Fruit fly (Drosophila melanogaster) whole organism, prepupa: Measurements from ENCODE around the gene CG6409.

ENCODE experiments used
- Blimp-1 ChIP-seq: fragments of 200-800 bp; sonication (Bioruptor generic); optimal IDR thresholded peaks from 3 replicates; lab custom pipeline; 2017; ENCODE audit warnings: missing biosample characterization, missing genetic modification characterization, mild to moderate bottlenecking, moderate library complexity, missing genetic modification reagents
- CG10631 ChIP-seq: fragments of 200-800 bp; sonication (Bioruptor generic); optimal IDR thresholded peaks from 2 replicates; lab custom pipeline; 2016; ENCODE audit warnings: missing biosample characterization, missing genetic modification characterization
- CG11902 ChIP-seq: fragments of 200-800 bp; sonication (Bioruptor generic); optimal IDR thresholded peaks from 3 replicates; lab custom pipeline; 2016; ENCODE audit warnings: missing biosample characterization, missing genetic modification characterization
- CG15336 ChIP-seq: fragments of 200-800 bp; sonication (Bioruptor generic); IDR thresholded peaks from 2 replicates; pipeline ENCODE4 v1.3.6; 2022; ENCODE audit warnings: missing biosample characterization, missing genetic modification characterization
- CG16779 ChIP-seq: fragments of 200-800 bp; sonication (Bioruptor generic); optimal IDR thresholded peaks from 3 replicates; lab custom pipeline; 2017; ENCODE audit warnings: missing biosample characterization, mild to moderate bottlenecking, missing genetic modification characterization
- CG31627 ChIP-seq: fragments of 200-800 bp; sonication (Bioruptor generic); optimal IDR thresholded peaks from 3 replicates; lab custom pipeline; 2016; ENCODE audit warnings: missing biosample characterization, missing genetic modification characterization
- CG32006 ChIP-seq: fragments of 200-800 bp; sonication (Bioruptor generic); optimal IDR thresholded peaks from 3 replicates; lab custom pipeline; 2017; ENCODE audit warnings: missing biosample characterization, mild to moderate bottlenecking, missing genetic modification characterization
- CG3919 ChIP-seq: fragments of 200-800 bp; sonication (Bioruptor generic); optimal IDR thresholded peaks from 3 replicates; lab custom pipeline; 2016; ENCODE audit warnings: missing biosample characterization, missing genetic modification characterization
- CG4318 ChIP-seq: fragments of 200-800 bp; sonication (Bioruptor generic); optimal IDR thresholded peaks from 3 replicates; lab custom pipeline; 2017; ENCODE audit warnings: missing biosample characterization, mild to moderate bottlenecking, missing genetic modification characterization
- CG6276 ChIP-seq: fragments of 200-800 bp; sonication (Bioruptor generic); optimal IDR thresholded peaks from 2 replicates; lab custom pipeline; 2017; ENCODE audit warnings: missing biosample characterization, mild to moderate bottlenecking, missing genetic modification characterization
- CG6792 ChIP-seq: fragments of 200-800 bp; sonication (Bioruptor generic); optimal IDR thresholded peaks from 3 replicates; lab custom pipeline; 2016; ENCODE audit warnings: missing biosample characterization, missing genetic modification characterization
- CG6808 ChIP-seq: fragments of 200-800 bp; sonication (Bioruptor generic); optimal IDR thresholded peaks from 3 replicates; lab custom pipeline; 2017; ENCODE audit warnings: missing biosample characterization, missing genetic modification characterization, mild to moderate bottlenecking, moderate library complexity, missing genetic modification reagents
- CG7368 ChIP-seq: fragments of 200-800 bp; sonication (Bioruptor generic); optimal IDR thresholded peaks from 3 replicates; lab custom pipeline; 2016; ENCODE audit warnings: missing biosample characterization, missing genetic modification characterization
- CG8119 ChIP-seq: fragments of 200-800 bp; sonication (Bioruptor generic); IDR thresholded peaks from 3 replicates; pipeline ENCODE4 v1.3.6; 2022; ENCODE audit warnings: missing biosample characterization, missing genetic modification characterization
- CG8632 ChIP-seq: fragments of 200-800 bp; sonication (Bioruptor generic); optimal IDR thresholded peaks from 3 replicates; lab custom pipeline; 2016; ENCODE audit warnings: missing biosample characterization, missing genetic modification characterization
- CG9139 ChIP-seq: fragments of 200-800 bp; sonication (Bioruptor generic); optimal IDR thresholded peaks from 3 replicates; lab custom pipeline; 2017; ENCODE audit warnings: missing biosample characterization, mild to moderate bottlenecking, missing genetic modification characterization
- Eip75B ChIP-seq: fragments of 200-800 bp; sonication (Bioruptor generic); optimal IDR thresholded peaks from 3 replicates; lab custom pipeline; 2016; ENCODE audit warnings: missing biosample characterization, missing genetic modification characterization
- Eip93F ChIP-seq: fragments of 200-800 bp; sonication (Bioruptor generic); optimal IDR thresholded peaks from 2 replicates; lab custom pipeline; 2016; ENCODE audit warnings: missing biosample characterization, mild to moderate bottlenecking, missing genetic modification characterization
- Ets96B ChIP-seq: fragments of 200-800 bp; optimal IDR thresholded peaks from 2 replicates; lab custom pipeline; 2019; ENCODE audit warnings: missing biosample characterization, mild to moderate bottlenecking, missing genetic modification characterization, moderate library complexity
- Gug ChIP-seq: fragments of 200-800 bp; sonication (Bioruptor generic); IDR thresholded peaks from 2 replicates; pipeline ENCODE4 v1.3.6; 2022; ENCODE audit warnings: missing biosample characterization, missing genetic modification characterization
- Hr38 ChIP-seq: sonication (Bioruptor generic); optimal IDR thresholded peaks from 2 replicates; lab custom pipeline; 2016; ENCODE audit warnings: missing biosample characterization, missing genetic modification characterization
- Hr39 ChIP-seq: fragments of 200-800 bp; sonication (Bioruptor generic); optimal IDR thresholded peaks from 2 replicates; lab custom pipeline; 2016; ENCODE audit warnings: missing biosample characterization, missing genetic modification characterization
- Hr4 ChIP-seq: fragments of 200-800 bp; sonication (Bioruptor generic); optimal IDR thresholded peaks from 3 replicates; lab custom pipeline; 2016; ENCODE audit warnings: missing biosample characterization, missing genetic modification characterization
- Lpt ChIP-seq: fragments of 200-800 bp; sonication (Bioruptor generic); optimal IDR thresholded peaks from 3 replicates; lab custom pipeline; 2016; ENCODE audit warnings: missing biosample characterization, missing genetic modification characterization
- Met ChIP-seq: fragments of 200-800 bp; sonication (Bioruptor generic); optimal IDR thresholded peaks from 3 replicates; lab custom pipeline; 2016; ENCODE audit warnings: missing biosample characterization, missing genetic modification characterization
- Smox ChIP-seq: fragments of 200-800 bp; sonication (Bioruptor generic); optimal IDR thresholded peaks from 3 replicates; lab custom pipeline; 2016; ENCODE audit warnings: missing biosample characterization, missing genetic modification characterization
- Sox102F ChIP-seq: fragments of 200-800 bp; sonication (Bioruptor generic); optimal IDR thresholded peaks from 2 replicates; lab custom pipeline; 2016; ENCODE audit warnings: missing biosample characterization, mild to moderate bottlenecking, missing genetic modification characterization
- Sox14 ChIP-seq: fragments of 200-800 bp; sonication (Bioruptor generic); optimal IDR thresholded peaks from 3 replicates; lab custom pipeline; 2016; ENCODE audit warnings: missing biosample characterization, missing genetic modification characterization
- Sox15 ChIP-seq: fragments of 200-800 bp; sonication (Bioruptor generic); optimal IDR thresholded peaks from 3 replicates; lab custom pipeline; 2016; ENCODE audit warnings: missing biosample characterization, missing genetic modification characterization
- achi ChIP-seq: fragments of 200-800 bp; sonication (Bioruptor generic); optimal IDR thresholded peaks from 3 replicates; lab custom pipeline; 2016; ENCODE audit warnings: missing biosample characterization, missing genetic modification characterization
- acj6 ChIP-seq: fragments of 200-800 bp; sonication (Bioruptor generic); optimal IDR thresholded peaks from 3 replicates; lab custom pipeline; 2016; ENCODE audit warnings: missing biosample characterization, missing genetic modification characterization
- cyc ChIP-seq: fragments of 200-800 bp; sonication (Bioruptor generic); optimal IDR thresholded peaks from 3 replicates; lab custom pipeline; 2016; ENCODE audit warnings: missing biosample characterization, missing genetic modification characterization
- dac ChIP-seq: fragments of 200-800 bp; sonication (Bioruptor generic); optimal IDR thresholded peaks from 2 replicates; lab custom pipeline; 2017; ENCODE audit warnings: missing biosample characterization, mild to moderate bottlenecking, missing genetic modification characterization
- dsx ChIP-seq: fragments of 200-800 bp; optimal IDR thresholded peaks from 3 replicates; lab custom pipeline; 2019; ENCODE audit warnings: missing biosample characterization, mild to moderate bottlenecking, missing genetic modification characterization, moderate library complexity; ENCODE audit not compliant: poor library complexity, severe bottlenecking
- eg ChIP-seq: fragments of 200-800 bp; sonication (Bioruptor generic); IDR thresholded peaks from 3 replicates; pipeline ENCODE4 v1.3.6; 2022; ENCODE audit warnings: missing biosample characterization, missing genetic modification characterization
- esn ChIP-seq: fragments of 200-800 bp; sonication (Bioruptor generic); optimal IDR thresholded peaks from 2 replicates; lab custom pipeline; 2016; ENCODE audit warnings: missing biosample characterization, mild to moderate bottlenecking, missing genetic modification characterization, moderate library complexity
- fd85E ChIP-seq: fragments of 200-800 bp; sonication (Bioruptor generic); optimal IDR thresholded peaks from 3 replicates; lab custom pipeline; 2016; ENCODE audit warnings: missing biosample characterization, missing genetic modification characterization
- lz ChIP-seq: fragments of 200-800 bp; sonication (Bioruptor generic); optimal IDR thresholded peaks from 3 replicates; lab custom pipeline; 2016; ENCODE audit warnings: missing biosample characterization, missing genetic modification characterization
- net ChIP-seq: fragments of 200-800 bp; sonication (Bioruptor generic); optimal IDR thresholded peaks from 3 replicates; lab custom pipeline; 2016; ENCODE audit warnings: missing biosample characterization, missing genetic modification characterization
- pdm3 ChIP-seq: fragments of 200-800 bp; sonication (Bioruptor generic); optimal IDR thresholded peaks from 3 replicates; lab custom pipeline; 2016; ENCODE audit warnings: missing biosample characterization, missing genetic modification characterization
- salr ChIP-seq, 2 experiments: fragments of 200-800 bp; sonication (Bioruptor generic); optimal IDR thresholded peaks; 3 replicates each; lab custom pipeline; 2016 to 2018; ENCODE audit warnings: missing biosample characterization in 2 of 2, missing genetic modification characterization in 2 of 2, mild to moderate bottlenecking in 1 of 2
- spab ChIP-seq: fragments of 200-800 bp; sonication (Bioruptor generic); optimal IDR thresholded peaks from 2 replicates; lab custom pipeline; 2017; ENCODE audit warnings: missing biosample characterization, mild to moderate bottlenecking, missing genetic modification characterization, missing genetic modification reagents
- ss ChIP-seq, 2 experiments: fragments of 200-800 bp; sonication (Bioruptor generic); optimal IDR thresholded peaks; 2 replicates in 1 of 2; 3 replicates in 1 of 2; lab custom pipeline; 2017 to 2018; ENCODE audit warnings: mild to moderate bottlenecking in 2 of 2, missing biosample characterization in 2 of 2, missing genetic modification characterization in 2 of 2, moderate library complexity in 1 of 2
- vri ChIP-seq: fragments of 200-800 bp; sonication (Bioruptor generic); optimal IDR thresholded peaks from 3 replicates; lab custom pipeline; 2016; ENCODE audit warnings: missing biosample characterization, mild to moderate bottlenecking, missing genetic modification characterization

CG6409 gene

dm6 chr3L:10855419-10856213 lies 26.6 kb downstream of the CG6409 start (continued):
- TF ChIP-seq CG10631 (GFP tag; lab: Kevin White, UChicago) = peak; percentile 96
- peak; percentile 97 for TF ChIP-seq CG6808 (GFP tag; lab: Kevin White, UChicago)
- peak; percentile 90 for TF ChIP-seq CG4318 (GFP tag; lab: Kevin White, UChicago)
- peak; percentile 80 for TF ChIP-seq net (GFP tag; lab: Kevin White, UChicago)
- peak; percentile 94 for TF ChIP-seq Ets96B (tag; lab: Kevin White, UChicago)
- TF ChIP-seq Eip93F (GFP tag; lab: Kevin White, UChicago) = peak; percentile 69
- peak; percentile 59 for TF ChIP-seq Eip75B (GFP tag; lab: Kevin White, UChicago)
- peak; percentile 83 for TF ChIP-seq Sox14 (GFP tag; lab: Kevin White, UChicago)
- peak; percentile 78 for TF ChIP-seq pdm3
- TF ChIP-seq CG8119 = peak; percentile 96
- peak; percentile 92 for TF ChIP-seq CG8632
- no peak for TF ChIP-seq Hr38 (GFP tag; lab: Kevin White, UChicago)
- TF ChIP-seq fd85E (GFP tag; lab: Kevin White, UChicago) = peak; percentile 19
- peak; percentile 92 for TF ChIP-seq spab (GFP tag; lab: Kevin White, UChicago)
- peak; percentile 89 for TF ChIP-seq CG6792 (GFP tag; lab: Kevin White, UChicago)
- peak; percentile 95 for TF ChIP-seq CG15336 (GFP tag; lab: Robert Waterston, UW)
- peak; percentile 84 for TF ChIP-seq CG31627 (GFP tag; lab: Kevin White, UChicago)
- TF ChIP-seq Met (GFP tag; lab: Kevin White, UChicago) = peak; percentile 87
- TF ChIP-seq vri (GFP tag; lab: Kevin White, UChicago) = peak; percentile 56
- peak; percentile 93 for TF ChIP-seq CG32006 (GFP tag; lab: Kevin White, UChicago)
- TF ChIP-seq, all 60 proteins: peak for 59

- TF ChIP-seq CG8632 (peak; percentile 87), Sox14 (GFP tag; lab: Kevin White, UChicago) (peak; percentile 91), Sox15 (GFP tag; lab: Kevin White, UChicago) (peak; percentile 84), acj6 (GFP tag; lab: Kevin White, UChicago) (peak; percentile 91), dac (peak; percentile 82), ss (GFP tag; optimal IDR thresholded peaks at IDR 0.05; lab: Kevin White, UChicago) (peak; percentile 82 to 88), CG31627 (GFP tag; lab: Kevin White, UChicago) (peak; percentile 91), Hr4 (GFP tag; lab: Kevin White, UChicago) (peak; percentile 88), CG32006 (GFP tag; lab: Kevin White, UChicago) (peak; percentile 96), salr (GFP tag; optimal IDR thresholded peaks at IDR 0.05; lab: Kevin White, UChicago) (peak; percentile 50 to 96), CG15336 (GFP tag; lab: Robert Waterston, UW) (peak; percentile 74; the same call in 1 of the 2 replicates), CG11902 (peak; percentile 78), Hr39 (peak; percentile 92), Eip75B (GFP tag; lab: Kevin White, UChicago) (peak; percentile 90), Lpt (GFP tag; lab: Kevin White, UChicago) (peak; percentile 81), CG6276 (peak; percentile 90), CG9139 (GFP tag; lab: Kevin White, UChicago) (peak; percentile 22), Eip93F (GFP tag; lab: Kevin White, UChicago) (peak; percentile 86), Blimp-1 (GFP tag; lab: Kevin White, UChicago) (peak; percentile 74), dsx (GFP tag; lab: Kevin White, UChicago) (peak; percentile 72), cyc (GFP tag; lab: Kevin White, UChicago) (peak; percentile 90), pdm3 (peak; percentile 88), esn (GFP tag; lab: Kevin White, UChicago) (peak; percentile 96), Smox (GFP tag; lab: Kevin White, UChicago) (peak; percentile 93), Gug (GFP tag; lab: Robert Waterston, UW) (no peak; the same call in 1 of the 2 replicates), lz (GFP tag; lab: Kevin White, UChicago) (peak; percentile 93), CG7368 (GFP tag; lab: Kevin White, UChicago) (peak; percentile 75), Met (GFP tag; lab: Kevin White, UChicago) (peak; percentile 94), CG16779 (peak; percentile 77), spab (GFP tag; lab: Kevin White, UChicago) (peak; percentile 92), CG8119 (peak; percentile 81), achi (peak; percentile 85), eg (GFP tag; lab: Robert Waterston, UW) (peak; percentile 73), Sox102F (GFP tag; lab: Kevin White, UChicago) (peak; percentile 85), CG3919 (GFP tag; lab: Kevin White, UChicago) (peak; percentile 85), CG10631 (GFP tag; lab: Kevin White, UChicago) (peak; percentile 92)
These were observed 27.3 kb downstream of the CG6409 start for dm6 chr3L:10854801-10855418.
